Worm (Caenorhabditis elegans): ENCODE results near the gene F16G10.2.

DNA sequence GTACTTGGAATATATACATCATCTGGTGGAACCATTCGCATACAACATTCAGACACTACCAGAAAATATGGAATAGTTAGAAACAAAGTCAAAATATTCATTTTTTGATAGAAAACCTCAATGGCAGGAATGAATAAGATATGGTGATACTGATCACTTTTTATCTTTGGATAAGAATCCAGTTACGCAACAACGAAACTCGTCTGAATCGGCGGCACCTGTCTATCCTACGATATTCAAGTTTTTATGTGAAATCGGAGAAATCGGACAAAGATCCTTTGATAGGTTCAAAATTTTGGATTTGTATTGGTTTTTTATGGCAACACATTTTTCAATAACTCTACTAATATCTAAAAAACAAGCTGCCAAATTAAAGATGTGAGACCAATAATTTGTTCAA, 23.8 kb downstream of the F16G10.2 start, which contains the start of gene F16G10.14:
- TF ChIP-seq lin-39 (tag; optimal IDR thresholded peaks at IDR 0.05) (no peak), nhr-12 (tag; optimal IDR thresholded peaks at IDR 0.05) (no peak), nhr-77 (tag; optimal IDR thresholded peaks at IDR 0.05) (no peak), F13H6.1 (tag; optimal IDR thresholded peaks at IDR 0.05) (no peak), zag-1 (tag; optimal IDR thresholded peaks at IDR 0.05) (no peak), snpc-4 (tag; optimal IDR thresholded peaks at IDR 0.05) (no peak), unc-62 (GFP tag; optimal IDR thresholded peaks at IDR 0.05) (no peak), aly-2 (tag; optimal IDR thresholded peaks at IDR 0.05) (no peak), blmp-1 (tag; optimal IDR thresholded peaks at IDR 0.05; ENCODE audit: insufficient read depth) (no peak)
